Fruit fly (Drosophila melanogaster) whole organism, wandering third instar larva: Measurements from ENCODE around the gene CG16985.

Experiments used
- Abd-B ChIP-seq: fragments of >200 bp; optimal IDR thresholded peaks from 2 replicates; lab custom pipeline; 2017; ENCODE audit warnings: missing biosample characterization, missing genetic modification characterization
- CG32264 ChIP-seq: fragments of 200-800 bp; sonication (Bioruptor generic); optimal IDR thresholded peaks from 2 replicates; lab custom pipeline; 2016; ENCODE audit warnings: missing biosample characterization, missing genetic modification characterization
- Dfd ChIP-seq: fragments of >200 bp; optimal IDR thresholded peaks from 2 replicates; lab custom pipeline; 2017; ENCODE audit warnings: missing biosample characterization, missing genetic modification characterization
- Dif ChIP-seq: fragments of 200-275, 200-300 bp; sonication (Bioruptor generic); optimal IDR thresholded peaks from 2 replicates; lab custom pipeline; 2018; ENCODE audit warnings: missing biosample characterization, missing genetic modification characterization; ENCODE audit not compliant: partially characterized antibody
- GATAd ChIP-seq: sonication (Bioruptor generic); optimal IDR thresholded peaks from 2 replicates; lab custom pipeline; 2016; ENCODE audit warnings: missing biosample characterization, missing genetic modification characterization
- HLH106 ChIP-seq: fragments of 200-800 bp; optimal IDR thresholded peaks from 3 replicates; lab custom pipeline; 2019; ENCODE audit warnings: missing biosample characterization, mild to moderate bottlenecking, missing genetic modification characterization, moderate library complexity
- Hnf4 ChIP-seq: fragments of 200-800 bp; sonication (Bioruptor generic); optimal IDR thresholded peaks from 2 replicates; lab custom pipeline; 2016; ENCODE audit warnings: missing biosample characterization, mild to moderate bottlenecking, missing genetic modification characterization
- Hr78 ChIP-seq: fragments of >200 bp; optimal IDR thresholded peaks from 2 replicates; lab custom pipeline; 2017; ENCODE audit warnings: missing biosample characterization, missing genetic modification characterization
- Hr83 ChIP-seq: fragments of 200-300 bp; sonication (Bioruptor generic); optimal IDR thresholded peaks from 2 replicates; lab custom pipeline; 2016; ENCODE audit warnings: missing biosample characterization, mild to moderate bottlenecking, missing genetic modification characterization, moderate library complexity; ENCODE audit not compliant: poor library complexity, severe bottlenecking
- Jra ChIP-seq: sonication (Bioruptor generic); optimal IDR thresholded peaks from 2 replicates; lab custom pipeline; 2016; ENCODE audit warnings: missing biosample characterization, missing genetic modification characterization
- Mio ChIP-seq: sonication (Bioruptor generic); optimal IDR thresholded peaks from 2 replicates; lab custom pipeline; 2016; ENCODE audit warnings: missing biosample characterization, missing genetic modification characterization
- Myc ChIP-seq: fragments of >200 bp; optimal IDR thresholded peaks from 2 replicates; lab custom pipeline; 2017
- N ChIP-seq: fragments of >200 bp; optimal IDR thresholded peaks from 2 replicates; lab custom pipeline; 2018; ENCODE audit warnings: missing biosample characterization, missing external identifiers, missing genetic modification characterization
- OdsH ChIP-seq: fragments of 200-800 bp; sonication (Bioruptor generic); optimal IDR thresholded peaks from 2 replicates; lab custom pipeline; 2016; ENCODE audit warnings: missing biosample characterization, mild to moderate bottlenecking, missing genetic modification characterization
- Rel ChIP-seq, 2 experiments: fragments of 200-800 bp; sonication (Bioruptor generic) in 1 of 2; optimal IDR thresholded peaks; 2 replicates in 1 of 2; 3 replicates in 1 of 2; lab custom pipeline; 2016 to 2019; ENCODE audit warnings: mild to moderate bottlenecking in 2 of 2, missing biosample characterization in 2 of 2, missing genetic modification characterization in 2 of 2, moderate library complexity in 1 of 2
- Sp1 ChIP-seq: fragments of 200-800 bp; sonication (Bioruptor generic); optimal IDR thresholded peaks from 3 replicates; lab custom pipeline; 2019; ENCODE audit warnings: missing biosample characterization, mild to moderate bottlenecking, missing genetic modification characterization, moderate library complexity
- br ChIP-seq: fragments of 200-800 bp; sonication (Bioruptor generic); optimal IDR thresholded peaks from 2 replicates; lab custom pipeline; 2016; ENCODE audit warnings: missing biosample characterization, missing genetic modification characterization
- dl ChIP-seq, 2 experiments: fragments of 175-275, 200-275 bp in 1 of 2; fragments of 200-275 bp in 1 of 2; sonication (Bioruptor generic); optimal IDR thresholded peaks; lab custom pipeline; 2018; ENCODE audit warnings: mild to moderate bottlenecking in 2 of 2, missing biosample characterization in 2 of 2, missing genetic modification characterization in 2 of 2, moderate library complexity in 2 of 2; ENCODE audit not compliant: partially characterized antibody in 2 of 2, insufficient read depth in 1 of 2
- dmrt93B ChIP-seq: fragments of 200-800 bp; sonication (Bioruptor generic); optimal IDR thresholded peaks from 2 replicates; lab custom pipeline; 2018; ENCODE audit warnings: missing biosample characterization, mild to moderate bottlenecking, missing genetic modification characterization
- dsf ChIP-seq: sonication (Bioruptor generic); optimal IDR thresholded peaks from 2 replicates; lab custom pipeline; 2016; ENCODE audit warnings: missing biosample characterization, missing genetic modification characterization, borderline replicate concordance
- ey ChIP-seq: fragments of 200-800 bp; sonication (Bioruptor generic); optimal IDR thresholded peaks from 2 replicates; lab custom pipeline; 2016; ENCODE audit warnings: missing biosample characterization, missing genetic modification characterization
- foxo ChIP-seq, 2 experiments: fragments of 200-800 bp; sonication (Bioruptor generic); optimal IDR thresholded peaks; 2 replicates in 1 of 2; 3 replicates in 1 of 2; lab custom pipeline; 2016 to 2017; ENCODE audit warnings: missing biosample characterization in 2 of 2, missing genetic modification characterization in 2 of 2
- fru ChIP-seq: fragments of 200-800 bp; sonication (Bioruptor generic); optimal IDR thresholded peaks from 3 replicates; lab custom pipeline; 2016; ENCODE audit warnings: missing biosample characterization, mild to moderate bottlenecking, missing genetic modification characterization
- h ChIP-seq: fragments of 200-800 bp; sonication (Bioruptor generic); optimal IDR thresholded peaks from 3 replicates; lab custom pipeline; 2016; ENCODE audit warnings: missing biosample characterization, mild to moderate bottlenecking, missing genetic modification characterization
- jim ChIP-seq: fragments of 175-275, 200-325 bp; sonication (Bioruptor generic); optimal IDR thresholded peaks from 2 replicates; lab custom pipeline; 2016; ENCODE audit warnings: missing biosample characterization, mild to moderate bottlenecking, missing genetic modification characterization
- lola ChIP-seq: fragments of >200 bp; optimal IDR thresholded peaks from 2 replicates; lab custom pipeline; 2017; ENCODE audit warnings: missing biosample characterization, missing genetic modification characterization
- pan ChIP-seq: fragments of >200 bp; optimal IDR thresholded peaks from 2 replicates; lab custom pipeline; 2017
- psq ChIP-seq: fragments of 200-800 bp; sonication (Bioruptor generic); optimal IDR thresholded peaks from 3 replicates; lab custom pipeline; 2017; ENCODE audit warnings: missing biosample characterization, mild to moderate bottlenecking, missing genetic modification characterization, moderate library complexity
- rgr ChIP-seq: fragments of 200-800 bp; sonication (Bioruptor generic); optimal IDR thresholded peaks from 3 replicates; lab custom pipeline; 2016; ENCODE audit warnings: missing biosample characterization, mild to moderate bottlenecking, missing genetic modification characterization
- sage ChIP-seq: fragments of 200-800 bp; sonication (Bioruptor generic); optimal IDR thresholded peaks from 2 replicates; lab custom pipeline; 2016; ENCODE audit warnings: missing biosample characterization, mild to moderate bottlenecking, missing genetic modification characterization
- tai ChIP-seq: sonication (Bioruptor generic); optimal IDR thresholded peaks from 2 replicates; lab custom pipeline; 2016; ENCODE audit warnings: missing biosample characterization, missing genetic modification characterization
- woc ChIP-seq: sonication (Bioruptor generic); optimal IDR thresholded peaks from 2 replicates; lab custom pipeline; 2016; ENCODE audit warnings: missing biosample characterization, mild to moderate bottlenecking, missing genetic modification characterization

Gene CG16985

dm6 chr3L:2634929-2635799, 36.1 kb downstream of the CG16985 start (continued):
- peak; percentile 68 for TF ChIP-seq Rel (GFP tag; optimal IDR thresholded peaks at IDR 0.05; lab: Kevin White, UChicago)
- peak; percentile 11 for TF ChIP-seq Rel (tag; optimal IDR thresholded peaks at IDR 0.05; lab: Kevin White, UChicago)
- TF ChIP-seq dl (GFP tag; optimal IDR thresholded peaks at IDR 0.05; lab: Kevin White, UChicago; ENCODE audit: insufficient read depth in 1 of 2, partially characterized antibody in 2 of 2): no peak
- TF ChIP-seq Abd-B (GFP tag; lab: Kevin White, UChicago): no peak

dm6 chr3L:2636023-2636968, 37.2 kb downstream of the CG16985 start:
- no peak for TF ChIP-seq dsf (GFP tag; lab: Kevin White, UChicago)
- no peak for TF ChIP-seq HLH106 (tag; lab: Kevin White, UChicago)
- peak; percentile 4 for TF ChIP-seq h (GFP tag; lab: Kevin White, UChicago)
- TF ChIP-seq rgr (GFP tag; lab: Kevin White, UChicago): peak; percentile 37
- TF ChIP-seq foxo (GFP tag; optimal IDR thresholded peaks at IDR 0.05; lab: Kevin White, UChicago): peak in 1 of 2 experiments; percentile 30
- peak; percentile 60 for TF ChIP-seq N (GFP tag; lab: Kevin White, UChicago)
- TF ChIP-seq dmrt93B (GFP tag; lab: Kevin White, UChicago): no peak
- no peak for TF ChIP-seq Mio (GFP tag; lab: Kevin White, UChicago)
- no peak for TF ChIP-seq dl (GFP tag; optimal IDR thresholded peaks at IDR 0.05; lab: Kevin White, UChicago; ENCODE audit: insufficient read depth in 1 of 2, partially characterized antibody in 2 of 2)
- TF ChIP-seq Dif (GFP tag; lab: Kevin White, UChicago): no peak
- peak; percentile 41 for TF ChIP-seq sage (GFP tag; lab: Kevin White, UChicago)
- TF ChIP-seq Hr83 (GFP tag; lab: Kevin White, UChicago): no peak
- TF ChIP-seq jim (GFP tag; lab: Kevin White, UChicago): peak; percentile 87
- TF ChIP-seq CG32264: no peak
- no peak for TF ChIP-seq OdsH (GFP tag; lab: Kevin White, UChicago)

- TF ChIP-seq woc (no peak), N (GFP tag; lab: Kevin White, UChicago) (no peak), rgr (GFP tag; lab: Kevin White, UChicago) (no peak), lola (GFP tag; lab: Kevin White, UChicago) (no peak), GATAd (GFP tag; lab: Kevin White, UChicago) (no peak), tai (no peak), Hr78 (no peak), Hnf4 (GFP tag; lab: Kevin White, UChicago) (no peak), Myc (no peak), Mio (GFP tag; lab: Kevin White, UChicago) (no peak), fru (GFP tag; lab: Kevin White, UChicago) (no peak), br (GFP tag; lab: Kevin White, UChicago) (no peak), sage (GFP tag; lab: Kevin White, UChicago) (no peak), psq (GFP tag; lab: Kevin White, UChicago) (no peak), ey (GFP tag; lab: Kevin White, UChicago) (no peak), Dfd (GFP tag; lab: Kevin White, UChicago) (no peak), pan (no peak)
Observed at dm6 chr3L:2643324-2643723, 44.2 kb downstream of the CG16985 start, which contains the start of gene CG14949. TSS of gene CG14949 (minus strand) at chr3L:2643424.

- TF ChIP-seq h (GFP tag; lab: Kevin White, UChicago) (no peak), Sp1 (no peak), Hr83 (GFP tag; lab: Kevin White, UChicago) (no peak), Jra (GFP tag; lab: Kevin White, UChicago) (no peak), Rel (GFP tag; optimal IDR thresholded peaks at IDR 0.05; lab: Kevin White, UChicago) (no peak), Rel (tag; optimal IDR thresholded peaks at IDR 0.05; lab: Kevin White, UChicago) (no peak), br (GFP tag; lab: Kevin White, UChicago) (no peak), Dfd (GFP tag; lab: Kevin White, UChicago) (no peak), HLH106 (tag; lab: Kevin White, UChicago) (no peak), dl (GFP tag; optimal IDR thresholded peaks at IDR 0.05; lab: Kevin White, UChicago; ENCODE audit: insufficient read depth in 1 of 2, partially characterized antibody in 2 of 2) (no peak)
Observed at dm6 chr3L:2645068-2645467, 46.0 kb downstream of the CG16985 start, which contains the start of gene CG1143. TSS of gene CG1143 (plus strand) at chr3L:2645368.
